Fruit fly (Drosophila melanogaster) whole organism, embryonic: ENCODE data around the gene Polr3I.

ENCODE experiments used
- CG11085 ChIP-seq: fragments of 200-800 bp; sonication (Bioruptor generic); IDR thresholded peaks from 2 replicates; pipeline ENCODE4 v1.3.6; 2022; ENCODE audit warnings: missing biosample characterization, missing genetic modification characterization
- CG12155 ChIP-seq: fragments of 200-800 bp; sonication (Bioruptor generic); optimal IDR thresholded peaks from 3 replicates; lab custom pipeline; 2016; ENCODE audit warnings: missing biosample characterization, missing genetic modification characterization
- CG12769 ChIP-seq: fragments of 200-800 bp; sonication (Bioruptor generic); optimal IDR thresholded peaks from 2 replicates; lab custom pipeline; 2019; ENCODE audit warnings: missing biosample characterization, mild to moderate bottlenecking, missing genetic modification characterization, moderate library complexity
- CG12942 ChIP-seq: fragments of 200-800 bp; sonication (Bioruptor generic); optimal IDR thresholded peaks from 3 replicates; lab custom pipeline; 2016; ENCODE audit warnings: missing biosample characterization, missing genetic modification characterization
- CG13296 ChIP-seq: fragments of 200-800 bp; sonication (Bioruptor generic); optimal IDR thresholded peaks from 3 replicates; lab custom pipeline; 2018; ENCODE audit warnings: missing biosample characterization, mild to moderate bottlenecking, missing genetic modification characterization
- CG15269 ChIP-seq: fragments of 200-800 bp; sonication (Bioruptor generic); optimal IDR thresholded peaks from 2 replicates; lab custom pipeline; 2018; ENCODE audit warnings: missing biosample characterization, mild to moderate bottlenecking, missing genetic modification characterization, moderate library complexity
- CG15514 ChIP-seq: fragments of 200-800 bp; sonication (Bioruptor generic); optimal IDR thresholded peaks from 3 replicates; lab custom pipeline; 2017; ENCODE audit warnings: missing biosample characterization, missing genetic modification characterization, mild to moderate bottlenecking, moderate library complexity, missing genetic modification reagents
- CG17829 ChIP-seq: fragments of 200-800 bp; optimal IDR thresholded peaks from 2 replicates; lab custom pipeline; 2019; ENCODE audit warnings: missing biosample characterization, mild to moderate bottlenecking, missing genetic modification characterization, moderate library complexity
- CG18599 ChIP-seq: fragments of 200-800 bp; sonication (Bioruptor generic); optimal IDR thresholded peaks from 3 replicates; lab custom pipeline; 2017; ENCODE audit warnings: missing biosample characterization, missing genetic modification characterization, mild to moderate bottlenecking, moderate library complexity, missing genetic modification reagents
- CG3847 ChIP-seq: fragments of 200-800 bp; sonication (Bioruptor generic); IDR thresholded peaks from 2 replicates; pipeline ENCODE4 v1.3.6; 2022; ENCODE audit warnings: missing biosample characterization, missing genetic modification characterization
- CG43689 ChIP-seq: fragments of 200-800 bp; sonication (Bioruptor generic); IDR thresholded peaks from 2 replicates; pipeline ENCODE4 v1.3.6; 2022; ENCODE audit warnings: missing biosample characterization, missing genetic modification characterization
- CG4404 ChIP-seq: fragments of 200-800 bp; sonication (Bioruptor generic); IDR thresholded peaks from 2 replicates; pipeline ENCODE4 v1.3.6; 2022; ENCODE audit warnings: missing biosample characterization, missing genetic modification characterization
- CG6813 ChIP-seq: fragments of 200-800 bp; sonication (Bioruptor generic); optimal IDR thresholded peaks from 2 replicates; lab custom pipeline; 2017; ENCODE audit warnings: missing biosample characterization, missing genetic modification characterization, mild to moderate bottlenecking, moderate library complexity, missing genetic modification reagents
- CG7786 ChIP-seq: fragments of 200-800 bp; sonication (Bioruptor generic); optimal IDR thresholded peaks from 2 replicates; lab custom pipeline; 2016; ENCODE audit warnings: missing biosample characterization, missing genetic modification characterization
- CG8290 ChIP-seq, 3 experiments: fragments of 200-800 bp; sonication (Bioruptor generic); optimal IDR thresholded peaks; 2 replicates each; lab custom pipeline; 2016 to 2019; ENCODE audit warnings: missing biosample characterization in 3 of 3, missing genetic modification characterization in 3 of 3, mild to moderate bottlenecking in 2 of 3, moderate library complexity in 1 of 3
- CG9932 ChIP-seq: fragments of 200-800 bp; sonication (Bioruptor generic); IDR thresholded peaks from 2 replicates; pipeline ENCODE4 v1.3.6; 2022; ENCODE audit warnings: missing biosample characterization, missing genetic modification characterization
- Dp ChIP-seq: fragments of 200-800 bp; sonication (Bioruptor generic); optimal IDR thresholded peaks from 2 replicates; lab custom pipeline; 2018; ENCODE audit warnings: missing biosample characterization, mild to moderate bottlenecking, missing genetic modification characterization, moderate library complexity
- Hmr ChIP-seq: fragments of 200-800 bp; sonication (Bioruptor generic); optimal IDR thresholded peaks from 3 replicates; lab custom pipeline; 2017; ENCODE audit warnings: mild to moderate bottlenecking, missing biosample characterization, missing genetic modification reagents, missing genetic modification characterization
- Hr39 ChIP-seq: fragments of >200 bp; optimal IDR thresholded peaks from 2 replicates; lab custom pipeline; 2017
- Max ChIP-seq: fragments of 200-800 bp; sonication (Bioruptor generic); optimal IDR thresholded peaks from 2 replicates; lab custom pipeline; 2016; ENCODE audit warnings: missing biosample characterization, mild to moderate bottlenecking, missing genetic modification characterization
- Mrtf ChIP-seq: fragments of 200-800 bp; sonication (Bioruptor generic); IDR thresholded peaks from 3 replicates; pipeline ENCODE4 v1.3.6; 2022; ENCODE audit warnings: missing biosample characterization, missing genetic modification characterization
- NK7.1 ChIP-seq: fragments of 200-800 bp; sonication (Bioruptor generic); optimal IDR thresholded peaks from 3 replicates; lab custom pipeline; 2016; ENCODE audit warnings: missing biosample characterization, missing genetic modification characterization
- Optix ChIP-seq: fragments of 200-800 bp; sonication (Bioruptor generic); IDR thresholded peaks from 3 replicates; pipeline ENCODE4 v1.3.6; 2022; ENCODE audit warnings: missing biosample characterization, missing genetic modification characterization
- Ravus ChIP-seq: fragments of 200-800 bp; sonication (Bioruptor generic); IDR thresholded peaks from 2 replicates; pipeline ENCODE4 v1.3.6; 2022; ENCODE audit warnings: missing biosample characterization, missing genetic modification characterization
- Rfx ChIP-seq: fragments of 200-800 bp; sonication (Bioruptor generic); IDR thresholded peaks from 2 replicates; pipeline ENCODE4 v1.3.6; 2022; ENCODE audit warnings: missing biosample characterization, missing genetic modification characterization
- Sox100B ChIP-seq: fragments of 200-800 bp; sonication (Bioruptor generic); optimal IDR thresholded peaks from 3 replicates; lab custom pipeline; 2018; ENCODE audit warnings: missing biosample characterization, mild to moderate bottlenecking, missing genetic modification characterization
- amos ChIP-seq: fragments of 200-800 bp; sonication (Bioruptor generic); IDR thresholded peaks from 2 replicates; pipeline ENCODE4 v1.3.6; 2022; ENCODE audit warnings: missing biosample characterization, missing genetic modification characterization; ENCODE audit not compliant: partially characterized antibody
- ap ChIP-seq: fragments of 200-800 bp; sonication (Bioruptor generic); IDR thresholded peaks from 2 replicates; pipeline ENCODE4 v1.3.6; 2022; ENCODE audit warnings: missing biosample characterization, missing genetic modification characterization
- btn ChIP-seq: fragments of 200-800 bp; sonication (Bioruptor generic); optimal IDR thresholded peaks from 2 replicates; lab custom pipeline; 2016; ENCODE audit warnings: missing biosample characterization, missing genetic modification characterization
- chm ChIP-seq: fragments of 200-800 bp; sonication (Bioruptor generic); IDR thresholded peaks from 2 replicates; pipeline ENCODE4 v1.3.6; 2022; ENCODE audit warnings: missing biosample characterization, missing genetic modification characterization
- dmrt99B ChIP-seq: fragments of 200-800 bp; sonication (Bioruptor generic); optimal IDR thresholded peaks from 2 replicates; lab custom pipeline; 2018; ENCODE audit warnings: missing biosample characterization, mild to moderate bottlenecking, missing genetic modification characterization, moderate library complexity
- dpn ChIP-seq, 2 experiments: fragments of 200-800 bp; sonication (Bioruptor generic); optimal IDR thresholded peaks; 3 replicates each; lab custom pipeline; 2016; ENCODE audit warnings: missing biosample characterization in 2 of 2, missing genetic modification characterization in 2 of 2
- dysf ChIP-seq: fragments of 200-800 bp; sonication (Bioruptor generic); IDR thresholded peaks from 3 replicates; pipeline ENCODE4 v1.3.6; 2022; ENCODE audit warnings: missing biosample characterization, missing genetic modification characterization
- her ChIP-seq: fragments of 200-800 bp; sonication (Bioruptor generic); optimal IDR thresholded peaks from 2 replicates; lab custom pipeline; 2016; ENCODE audit warnings: missing biosample characterization, missing genetic modification characterization
- jumu ChIP-seq: fragments of 200-800 bp; sonication (Bioruptor generic); optimal IDR thresholded peaks from 3 replicates; lab custom pipeline; 2016; ENCODE audit warnings: missing biosample characterization, missing genetic modification characterization
- lilli ChIP-seq: fragments of 200-800 bp; sonication (Bioruptor generic); optimal IDR thresholded peaks from 3 replicates; lab custom pipeline; 2016; ENCODE audit warnings: missing biosample characterization, missing genetic modification characterization
- oc ChIP-seq: fragments of 200-800 bp; sonication (Bioruptor generic); optimal IDR thresholded peaks from 2 replicates; lab custom pipeline; 2018; ENCODE audit warnings: missing biosample characterization, mild to moderate bottlenecking, missing genetic modification characterization, moderate library complexity
- pros ChIP-seq: fragments of 200-800 bp; sonication (Bioruptor generic); optimal IDR thresholded peaks from 3 replicates; lab custom pipeline; 2019; ENCODE audit warnings: missing biosample characterization, mild to moderate bottlenecking, missing genetic modification characterization, moderate library complexity
- row ChIP-seq: fragments of 200-800 bp; sonication (Bioruptor generic); IDR thresholded peaks from 3 replicates; pipeline ENCODE4 v1.3.6; 2022; ENCODE audit warnings: missing biosample characterization, missing genetic modification characterization
- schlank ChIP-seq: fragments of 200-800 bp; sonication (Bioruptor generic); optimal IDR thresholded peaks from 2 replicates; lab custom pipeline; 2018; ENCODE audit warnings: missing biosample characterization, mild to moderate bottlenecking, missing genetic modification characterization
- seq ChIP-seq: fragments of 200-800 bp; sonication (Bioruptor generic); IDR thresholded peaks from 2 replicates; pipeline ENCODE4 v1.3.6; 2022; ENCODE audit warnings: missing biosample characterization, missing genetic modification characterization
- shn ChIP-seq: fragments of 200-800 bp; sonication (Bioruptor generic); optimal IDR thresholded peaks from 3 replicates; lab custom pipeline; 2016; ENCODE audit warnings: missing biosample characterization, missing genetic modification characterization
- slbo ChIP-seq: fragments of 200-800 bp; sonication (Bioruptor generic); IDR thresholded peaks from 2 replicates; pipeline ENCODE4 v1.3.6; 2022; ENCODE audit warnings: missing biosample characterization, missing genetic modification characterization
- sob ChIP-seq: fragments of 200-800 bp; sonication (Bioruptor generic); IDR thresholded peaks from 2 replicates; pipeline ENCODE4 v1.3.6; 2022; ENCODE audit warnings: missing biosample characterization, missing genetic modification characterization
- stc ChIP-seq: fragments of 200-800 bp; sonication (Bioruptor generic); IDR thresholded peaks from 2 replicates; pipeline ENCODE4 v1.3.6; 2022; ENCODE audit warnings: missing biosample characterization, missing genetic modification characterization
- tx ChIP-seq: fragments of 200-800 bp; sonication (Bioruptor generic); optimal IDR thresholded peaks from 2 replicates; lab custom pipeline; 2016; ENCODE audit warnings: missing biosample characterization, missing genetic modification characterization
- wek ChIP-seq: fragments of 200-800 bp; sonication (Bioruptor generic); optimal IDR thresholded peaks from 3 replicates; lab custom pipeline; 2018; ENCODE audit warnings: missing biosample characterization, mild to moderate bottlenecking, missing genetic modification characterization, moderate library complexity

The Polr3I gene

DNA sequence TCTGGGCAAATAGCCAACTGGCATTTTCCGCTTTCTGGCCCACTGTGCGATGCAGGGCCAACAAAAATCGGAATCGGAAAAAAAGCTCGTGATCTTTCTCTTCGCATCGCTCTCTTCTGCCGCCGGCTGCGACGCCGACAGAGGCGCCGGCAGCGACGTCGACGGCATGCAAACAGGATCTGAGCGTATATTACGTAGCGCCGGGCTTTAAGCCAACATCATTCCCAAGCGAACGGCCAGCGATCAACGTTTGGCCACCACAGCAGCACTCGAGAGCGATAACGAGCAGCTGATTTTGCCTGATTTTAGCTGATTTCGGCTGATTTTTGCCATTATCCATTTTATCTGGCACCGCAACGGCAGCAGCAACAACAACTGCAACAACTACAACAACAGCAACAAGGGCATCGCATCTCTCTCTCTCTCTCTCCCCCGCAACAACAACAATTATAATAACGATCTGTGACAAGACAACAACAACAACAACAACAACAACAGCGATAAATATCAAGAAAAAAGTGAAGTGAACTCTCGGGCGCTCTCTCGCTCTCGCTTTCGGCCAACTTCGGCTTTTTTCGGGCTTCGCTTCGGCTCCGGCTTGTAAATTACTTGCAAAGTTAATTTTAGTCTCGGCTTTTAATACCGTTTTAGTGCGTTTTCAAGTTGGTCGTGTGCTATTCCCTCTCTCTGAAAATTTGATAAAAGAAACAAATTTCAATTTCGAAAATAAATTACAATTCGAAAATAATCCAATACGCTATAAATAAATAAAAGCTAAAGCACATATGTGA lies 28.8 kb downstream of the Polr3I start, which contains the start of gene CG4928 (continued):
- TF ChIP-seq row (0 out of 3 replicates have a peak, but pooled peaks have one; percentile 32), Ravus (GFP tag; lab: Robert Waterston, UW) (no peak), Rfx (GFP tag; lab: Robert Waterston, UW) (peak; percentile 30; the same call in 1 of the 2 replicates)

dm6 chrX:16917462-16917861 lies 33.1 kb downstream of the Polr3I start:
- TF ChIP-seq chm: no peak
- peak; percentile 21 for TF ChIP-seq CG12769 (tag; lab: Kevin White, UChicago)
- peak; percentile 9 for TF ChIP-seq Hmr (GFP tag; lab: Kevin White, UChicago)
- TF ChIP-seq CG7786 (GFP tag; lab: Kevin White, UChicago): no peak
- TF ChIP-seq CG15269 (tag; lab: Kevin White, UChicago): no peak
- TF ChIP-seq ap: no peak
- 0 out of 2 replicates have a peak, but pooled peaks have one; percentile 20 for TF ChIP-seq Rfx (GFP tag; lab: Robert Waterston, UW)
- TF ChIP-seq btn (GFP tag; lab: Kevin White, UChicago): no peak
- no peak for TF ChIP-seq jumu (GFP tag; lab: Kevin White, UChicago)
- TF ChIP-seq NK7.1 (GFP tag; lab: Kevin White, UChicago): no peak
- no peak for TF ChIP-seq CG8290 (GFP tag; optimal IDR thresholded peaks at IDR 0.05; lab: Kevin White, UChicago)
- peak in 1 of 2 experiments; percentile 30 for TF ChIP-seq CG8290 (tag; optimal IDR thresholded peaks at IDR 0.05; lab: Kevin White, UChicago)
- TF ChIP-seq CG17829 (tag; lab: Kevin White, UChicago): no peak
- TF ChIP-seq amos: no peak
- peak; percentile 34; the same call in 1 of the 2 replicates for TF ChIP-seq seq (GFP tag; lab: Robert Waterston, UW)
- TF ChIP-seq Sox100B: no peak
- TF ChIP-seq CG6813 (GFP tag; lab: Kevin White, UChicago): no peak
- TF ChIP-seq dpn (GFP tag; optimal IDR thresholded peaks at IDR 0.05; lab: Kevin White, UChicago): no peak
- no peak for TF ChIP-seq Hr39 (lab: Kevin White, UChicago)
- 0 out of 2 replicates have a peak, but pooled peaks have one; percentile 25 for TF ChIP-seq CG11085 (GFP tag; lab: Robert Waterston, UW)
- TF ChIP-seq shn: no peak
- TF ChIP-seq Mrtf: no peak
- no peak for TF ChIP-seq oc (tag; lab: Kevin White, UChicago)
- TF ChIP-seq CG3847 (GFP tag; lab: Robert Waterston, UW): no peak
- no peak for TF ChIP-seq lilli (GFP tag; lab: Kevin White, UChicago)
- TF ChIP-seq Dp (GFP tag; lab: Kevin White, UChicago): no peak
- no peak for TF ChIP-seq her
- TF ChIP-seq Optix: no peak
- TF ChIP-seq schlank (tag; lab: Kevin White, UChicago): peak; percentile 10
- no peak for TF ChIP-seq Max (GFP tag; lab: Kevin White, UChicago)
- peak; percentile 7 for TF ChIP-seq CG13296
- TF ChIP-seq CG43689 (GFP tag; lab: Robert Waterston, UW): no peak
- TF ChIP-seq CG18599 (GFP tag; lab: Kevin White, UChicago): peak; percentile 16
- no peak for TF ChIP-seq slbo (GFP tag; lab: Robert Waterston, UW)
- TF ChIP-seq dmrt99B (tag; lab: Kevin White, UChicago): no peak
- TF ChIP-seq dysf (GFP tag; lab: Robert Waterston, UW): 0 out of 3 replicates have a peak, but pooled peaks have one; percentile 16
- TF ChIP-seq CG15514 (GFP tag; lab: Kevin White, UChicago): peak; percentile 15
- TF ChIP-seq tx (GFP tag; lab: Kevin White, UChicago): no peak
- no peak for TF ChIP-seq pros (GFP tag; lab: Kevin White, UChicago)
- no peak for TF ChIP-seq CG4404 (GFP tag; lab: Robert Waterston, UW)
- TF ChIP-seq CG12942 (GFP tag; lab: Kevin White, UChicago): no peak
- TF ChIP-seq wek (GFP tag; lab: Kevin White, UChicago): peak; percentile 24
- TF ChIP-seq stc: no peak
- 0 out of 2 replicates have a peak, but pooled peaks have one; percentile 14 for TF ChIP-seq sob (GFP tag; lab: Robert Waterston, UW)
- TF ChIP-seq CG12155 (GFP tag; lab: Kevin White, UChicago): no peak
- peak; percentile 8; the same call in 1 of the 2 replicates for TF ChIP-seq CG9932 (GFP tag; lab: Robert Waterston, UW)
